Fruit fly (Drosophila melanogaster): Measurements from ENCODE around the gene CapaR.
A peak's percentile ranks its signal among the peaks of the same experiment; 100 is the strongest.

CapaR gene

DNA sequence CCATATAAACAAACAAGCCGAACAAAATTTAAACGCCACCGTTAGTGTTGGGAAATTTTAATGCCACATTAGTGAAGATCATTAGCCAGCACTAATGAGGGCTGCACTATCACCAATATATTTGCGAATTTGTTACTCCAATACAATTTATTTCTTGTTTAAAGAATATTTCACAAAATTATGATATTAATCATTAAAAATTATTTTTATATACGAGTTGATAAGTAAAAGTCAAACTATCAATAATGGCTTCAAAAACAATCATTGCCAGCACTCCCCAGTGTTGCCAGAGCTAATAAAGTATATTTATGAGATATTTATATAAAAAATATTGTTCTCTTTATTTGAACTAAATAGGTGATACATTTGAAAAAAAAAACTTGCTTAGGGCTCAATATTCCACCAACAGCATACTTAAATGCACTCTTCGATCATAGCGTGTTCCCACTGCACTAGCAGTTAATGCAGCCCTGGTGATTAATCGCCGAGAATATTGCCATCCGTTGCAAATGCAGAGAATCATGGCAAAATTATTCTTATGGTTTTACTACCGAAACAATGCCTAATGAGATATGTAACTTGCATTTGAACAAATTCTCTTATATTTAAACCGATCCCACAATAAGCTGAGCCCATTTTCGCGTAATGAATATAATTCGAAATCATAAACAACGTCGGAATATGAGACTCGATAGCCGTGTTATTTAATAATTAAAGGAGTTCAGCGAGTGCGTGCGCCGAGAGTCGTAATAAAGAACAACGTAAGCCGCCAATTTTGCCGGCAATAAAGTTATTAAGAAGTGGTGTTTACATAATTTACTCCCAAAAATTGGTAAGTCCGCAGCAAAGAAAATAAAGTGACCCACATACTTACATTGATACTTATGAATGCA, 45.9 kb downstream of the CapaR start, which contains the start of the genes SAK and Cdk12 (continued):
- TF ChIP-seq CG6683 (GFP tag; optimal IDR thresholded peaks at IDR 0.05) (peak; percentile 34), pzg (GFP tag; optimal IDR thresholded peaks at IDR 0.05) (peak; percentile 40), CG11398 (GFP tag; optimal IDR thresholded peaks at IDR 0.05) (no peak), CG2129 (GFP tag; IDR thresholded peaks at IDR 0.05; ENCODE audit: partially characterized antibody) (no peak), CG4282 (GFP tag; optimal IDR thresholded peaks at IDR 0.05) (no peak), bowl (GFP tag; IDR thresholded peaks at IDR 0.05) (0 out of 2 replicates have a peak, but pooled peaks have one; percentile 30), Max (GFP tag; optimal IDR thresholded peaks at IDR 0.05) (peak; percentile 82), Abd-B (GFP tag; optimal IDR thresholded peaks at IDR 0.05) (peak; percentile 91), zen (tag; optimal IDR thresholded peaks at IDR 0.05) (peak; percentile 87), CG30020 (tag; optimal IDR thresholded peaks at IDR 0.05) (peak; percentile 89), amos (GFP tag; IDR thresholded peaks at IDR 0.05; ENCODE audit: partially characterized antibody) (peak; percentile 52), CG15073 (GFP tag; optimal IDR thresholded peaks at IDR 0.05) (peak; percentile 59), CG7357 (GFP tag; IDR thresholded peaks at IDR 0.05) (peak; percentile 97), wor (GFP tag; IDR thresholded peaks at IDR 0.05) (peak; percentile 67), ato (GFP tag; IDR thresholded peaks at IDR 0.05; ENCODE audit: partially characterized antibody) (no peak), dysf (GFP tag; IDR thresholded peaks at IDR 0.05) (peak; percentile 86), Kr (GFP tag; optimal IDR thresholded peaks at IDR 0.05) (no peak), MTF-1 (GFP tag; optimal IDR thresholded peaks at IDR 0.05; ENCODE audit: borderline replicate concordance) (peak; percentile 41), br (optimal IDR thresholded peaks at IDR 0.05) (no peak), Asciz (GFP tag; optimal IDR thresholded peaks at IDR 0.05) (peak; percentile 70), Jarid2 (GFP tag; optimal IDR thresholded peaks at IDR 0.05) (no peak), CG5245 (GFP tag; optimal IDR thresholded peaks at IDR 0.05) (peak; percentile 54), cg (GFP tag; optimal IDR thresholded peaks at IDR 0.05) (no peak), NC2α (GFP tag; optimal IDR thresholded peaks at IDR 0.05) (no peak), CG16815 (GFP tag; optimal IDR thresholded peaks at IDR 0.05) (peak; percentile 87), luna (GFP tag; optimal IDR thresholded peaks at IDR 0.05) (no peak), CG8388 (GFP tag; optimal IDR thresholded peaks at IDR 0.05) (peak; percentile 78), CG10543 (GFP tag; optimal IDR thresholded peaks at IDR 0.05) (peak; percentile 95), schlank (tag; optimal IDR thresholded peaks at IDR 0.05) (peak; percentile 55), CG18476 (GFP tag; optimal IDR thresholded peaks at IDR 0.05) (peak; percentile 79), Nf-YC (tag; optimal IDR thresholded peaks at IDR 0.05) (peak; percentile 83), tna (GFP tag; IDR thresholded peaks at IDR 0.05; ENCODE audit: partially characterized antibody) (no peak), CG2712 (tag; optimal IDR thresholded peaks at IDR 0.05) (peak; percentile 89), CG7839 (tag; optimal IDR thresholded peaks at IDR 0.05) (peak; percentile 88), HLHmδ (GFP tag; optimal IDR thresholded peaks at IDR 0.05) (no peak), CG7928 (GFP tag; optimal IDR thresholded peaks at IDR 0.05) (peak; percentile 96), oc (tag; optimal IDR thresholded peaks at IDR 0.05) (peak; percentile 71), Hr3 (GFP tag; optimal IDR thresholded peaks at IDR 0.05) (peak; percentile 91), CG10654 (GFP tag; optimal IDR thresholded peaks at IDR 0.05) (peak; percentile 64), CG18764 (GFP tag; optimal IDR thresholded peaks at IDR 0.05) (peak; percentile 69), Sin3A (optimal IDR thresholded peaks at IDR 0.05) (no peak), CG17802 (tag; optimal IDR thresholded peaks at IDR 0.05) (peak; percentile 88), mirr (GFP tag; optimal IDR thresholded peaks at IDR 0.05) (peak; percentile 50), CG3838 (GFP tag; optimal IDR thresholded peaks at IDR 0.05) (peak; percentile 47), gsb (GFP tag; IDR thresholded peaks at IDR 0.05) (peak; percentile 79), CG13775 (GFP tag; optimal IDR thresholded peaks at IDR 0.05) (peak; percentile 93), CG17328 (GFP tag; IDR thresholded peaks at IDR 0.05) (peak; percentile 74), row (GFP tag; IDR thresholded peaks at IDR 0.05) (peak; percentile 96), CG31388 (GFP tag; optimal IDR thresholded peaks at IDR 0.05) (peak; percentile 76)

All from whole organism, embryonic.